Fruit fly (Drosophila melanogaster) whole organism, embryonic: ENCODE data around the gene Tailor.

ENCODE experiments used
- Atf-2 ChIP-seq: fragments of 200-800 bp; sonication (Bioruptor generic); optimal IDR thresholded peaks from 2 replicates; lab custom pipeline; 2016; ENCODE audit warnings: missing biosample characterization, missing genetic modification characterization
- Atf6 ChIP-seq: fragments of 200-800 bp; sonication (Bioruptor generic); IDR thresholded peaks from 2 replicates; pipeline ENCODE4 v1.3.6; 2022; ENCODE audit warnings: missing biosample characterization, missing genetic modification characterization
- BtbVII ChIP-seq: fragments of 200-800 bp; sonication (Bioruptor generic); optimal IDR thresholded peaks from 3 replicates; lab custom pipeline; 2017; ENCODE audit warnings: missing biosample characterization, mild to moderate bottlenecking, missing genetic modification characterization
- CG10267 ChIP-seq: fragments of 200-800 bp; sonication (Bioruptor generic); optimal IDR thresholded peaks from 2 replicates; lab custom pipeline; 2018; ENCODE audit warnings: missing biosample characterization, mild to moderate bottlenecking, missing genetic modification characterization, moderate library complexity
- CG11696 ChIP-seq: fragments of 200-800 bp; sonication (Bioruptor generic); IDR thresholded peaks from 2 replicates; pipeline ENCODE4 v1.3.6; 2022; ENCODE audit warnings: missing biosample characterization, missing genetic modification characterization
- CG12219 ChIP-seq: fragments of 200-800 bp; sonication (Bioruptor generic); optimal IDR thresholded peaks from 3 replicates; lab custom pipeline; 2018; ENCODE audit warnings: missing biosample characterization, mild to moderate bottlenecking, missing genetic modification characterization
- CG12299 ChIP-seq: fragments of 200-800 bp; sonication (Bioruptor generic); optimal IDR thresholded peaks from 2 replicates; lab custom pipeline; 2018; ENCODE audit warnings: missing biosample characterization, mild to moderate bottlenecking, missing genetic modification characterization
- CG13123 ChIP-seq: fragments of 200-800 bp; sonication (Bioruptor generic); optimal IDR thresholded peaks from 2 replicates; lab custom pipeline; 2016; ENCODE audit warnings: missing biosample characterization, missing genetic modification characterization
- CG13894 ChIP-seq: fragments of 200-800 bp; sonication (Bioruptor generic); optimal IDR thresholded peaks from 3 replicates; lab custom pipeline; 2018; ENCODE audit warnings: missing biosample characterization, mild to moderate bottlenecking, missing genetic modification characterization, moderate library complexity
- CG14710 ChIP-seq: fragments of 200-800 bp; sonication (Bioruptor generic); optimal IDR thresholded peaks from 3 replicates; lab custom pipeline; 2019; ENCODE audit warnings: missing biosample characterization, mild to moderate bottlenecking, missing genetic modification characterization, moderate library complexity
- CG15011 ChIP-seq: fragments of 200-800 bp; sonication (Bioruptor generic); optimal IDR thresholded peaks from 3 replicates; lab custom pipeline; 2018; ENCODE audit warnings: missing biosample characterization, mild to moderate bottlenecking, missing genetic modification characterization
- CG1602 ChIP-seq: fragments of 200-800 bp; sonication (Bioruptor generic); optimal IDR thresholded peaks from 3 replicates; lab custom pipeline; 2016; ENCODE audit warnings: missing biosample characterization, missing genetic modification characterization
- CG17912 ChIP-seq: fragments of 200-800 bp; sonication (Bioruptor generic); optimal IDR thresholded peaks from 2 replicates; lab custom pipeline; 2018; ENCODE audit warnings: missing biosample characterization, mild to moderate bottlenecking, missing genetic modification characterization
- CG2889 ChIP-seq: fragments of 200-800 bp; sonication (Bioruptor generic); IDR thresholded peaks from 3 replicates; pipeline ENCODE4 v1.3.6; 2022; ENCODE audit warnings: missing biosample characterization, missing genetic modification characterization
- CG32772 ChIP-seq: fragments of 200-800 bp; sonication (Bioruptor generic); IDR thresholded peaks from 2 replicates; pipeline ENCODE4 v1.3.6; 2022; ENCODE audit warnings: missing biosample characterization, missing genetic modification characterization
- CG3407 ChIP-seq: fragments of 200-800 bp; sonication (Bioruptor generic); optimal IDR thresholded peaks from 2 replicates; lab custom pipeline; 2018; ENCODE audit warnings: missing biosample characterization, mild to moderate bottlenecking, missing genetic modification characterization
- CG34376 ChIP-seq: fragments of 200-800 bp; sonication (Bioruptor generic); optimal IDR thresholded peaks from 2 replicates; lab custom pipeline; 2018; ENCODE audit warnings: missing biosample characterization, mild to moderate bottlenecking, missing genetic modification characterization
- CG3838 ChIP-seq: fragments of 200-800 bp; sonication (Bioruptor generic); optimal IDR thresholded peaks from 3 replicates; lab custom pipeline; 2016; ENCODE audit warnings: missing biosample characterization, missing genetic modification characterization
- CG5180 ChIP-seq: fragments of 200-800 bp; sonication (Bioruptor generic); optimal IDR thresholded peaks from 3 replicates; lab custom pipeline; 2017; ENCODE audit warnings: missing biosample characterization, missing genetic modification characterization, mild to moderate bottlenecking, moderate library complexity, missing genetic modification reagents
- CG6272 ChIP-seq: fragments of 200-800 bp; sonication (Bioruptor generic); IDR thresholded peaks from 2 replicates; pipeline ENCODE4 v1.3.6; 2022; ENCODE audit warnings: missing biosample characterization, missing genetic modification characterization
- CG6854 ChIP-seq: fragments of 200-800 bp; sonication (Bioruptor generic); optimal IDR thresholded peaks from 3 replicates; lab custom pipeline; 2017; ENCODE audit warnings: missing biosample characterization, mild to moderate bottlenecking, missing genetic modification characterization
- CG7786 ChIP-seq: fragments of 200-800 bp; sonication (Bioruptor generic); optimal IDR thresholded peaks from 2 replicates; lab custom pipeline; 2016; ENCODE audit warnings: missing biosample characterization, missing genetic modification characterization
- CG7963 ChIP-seq: fragments of 200-800 bp; sonication (Bioruptor generic); IDR thresholded peaks from 3 replicates; pipeline ENCODE4 v1.3.6; 2022; ENCODE audit warnings: missing biosample characterization, missing genetic modification characterization; ENCODE audit not compliant: partially characterized antibody
- D19B ChIP-seq: fragments of 200-800 bp; sonication (Bioruptor generic); optimal IDR thresholded peaks from 2 replicates; lab custom pipeline; 2017; ENCODE audit warnings: missing biosample characterization, mild to moderate bottlenecking, missing genetic modification characterization
- MBD-R2 ChIP-seq: fragments of 200-800 bp; sonication (Bioruptor generic); IDR thresholded peaks from 2 replicates; pipeline ENCODE4 v1.3.6; 2022; ENCODE audit warnings: missing biosample characterization, missing genetic modification characterization
- Max ChIP-seq: fragments of 200-800 bp; sonication (Bioruptor generic); optimal IDR thresholded peaks from 2 replicates; lab custom pipeline; 2016; ENCODE audit warnings: missing biosample characterization, mild to moderate bottlenecking, missing genetic modification characterization
- NK7.1 ChIP-seq: fragments of 200-800 bp; sonication (Bioruptor generic); optimal IDR thresholded peaks from 3 replicates; lab custom pipeline; 2016; ENCODE audit warnings: missing biosample characterization, missing genetic modification characterization
- NfI ChIP-seq: fragments of 200-800 bp; sonication (Bioruptor generic); optimal IDR thresholded peaks from 3 replicates; lab custom pipeline; 2018; ENCODE audit warnings: missing biosample characterization, mild to moderate bottlenecking, missing genetic modification characterization, moderate library complexity
- Oaz ChIP-seq: fragments of 200-800 bp; sonication (Bioruptor generic); IDR thresholded peaks from 2 replicates; pipeline ENCODE4 v1.3.6; 2022; ENCODE audit warnings: missing biosample characterization, missing genetic modification characterization
- Rx ChIP-seq: fragments of 200-800 bp; sonication (Bioruptor generic); IDR thresholded peaks from 2 replicates; pipeline ENCODE4 v1.3.6; 2022; ENCODE audit warnings: missing biosample characterization, missing genetic modification characterization
- Sox102F ChIP-seq: fragments of 200-800 bp; sonication (Bioruptor generic); optimal IDR thresholded peaks from 2 replicates; lab custom pipeline; 2018; ENCODE audit warnings: missing biosample characterization, mild to moderate bottlenecking, missing genetic modification characterization, moderate library complexity
- Spps ChIP-seq: fragments of 200-800 bp; sonication (Bioruptor generic); optimal IDR thresholded peaks from 2 replicates; lab custom pipeline; 2018; ENCODE audit warnings: missing biosample characterization, mild to moderate bottlenecking, missing genetic modification characterization
- Ssrp ChIP-seq: fragments of 200-800 bp; sonication (Bioruptor generic); optimal IDR thresholded peaks from 2 replicates; lab custom pipeline; 2018; ENCODE audit warnings: missing biosample characterization, mild to moderate bottlenecking, missing genetic modification characterization, moderate library complexity
- Tbp ChIP-seq: fragments of >200 bp; optimal IDR thresholded peaks from 2 replicates; lab custom pipeline; 2018; ENCODE audit warnings: missing biosample characterization, missing genetic modification characterization
- ap ChIP-seq: fragments of 200-800 bp; sonication (Bioruptor generic); IDR thresholded peaks from 2 replicates; pipeline ENCODE4 v1.3.6; 2022; ENCODE audit warnings: missing biosample characterization, missing genetic modification characterization
- bbx ChIP-seq: fragments of 200-800 bp; sonication (Bioruptor generic); IDR thresholded peaks from 2 replicates; pipeline ENCODE4 v1.3.6; 2022; ENCODE audit warnings: missing biosample characterization, missing genetic modification characterization; ENCODE audit not compliant: partially characterized antibody
- dmrt99B ChIP-seq: fragments of 200-800 bp; sonication (Bioruptor generic); optimal IDR thresholded peaks from 2 replicates; lab custom pipeline; 2018; ENCODE audit warnings: missing biosample characterization, mild to moderate bottlenecking, missing genetic modification characterization, moderate library complexity
- exex ChIP-seq: fragments of 200-800 bp; sonication (Bioruptor generic); optimal IDR thresholded peaks from 4 replicates; lab custom pipeline; 2018; ENCODE audit warnings: missing biosample characterization, mild to moderate bottlenecking, missing genetic modification characterization, moderate library complexity
- eyg ChIP-seq: fragments of 200-800 bp; sonication (Bioruptor generic); optimal IDR thresholded peaks from 3 replicates; lab custom pipeline; 2016; ENCODE audit warnings: missing biosample characterization, missing genetic modification characterization
- grau ChIP-seq: fragments of 200-800 bp; optimal IDR thresholded peaks from 3 replicates; lab custom pipeline; 2019; ENCODE audit warnings: missing biosample characterization, mild to moderate bottlenecking, missing genetic modification characterization, moderate library complexity
- grn ChIP-seq: fragments of 200-800 bp; sonication (Bioruptor generic); optimal IDR thresholded peaks from 3 replicates; lab custom pipeline; 2017; ENCODE audit warnings: missing biosample characterization, missing genetic modification characterization
- insv ChIP-seq, 2 experiments: fragments of 200-800 bp; sonication (Bioruptor generic); optimal IDR thresholded peaks; 3 replicates each; lab custom pipeline; 2016 to 2018; ENCODE audit warnings: missing biosample characterization in 2 of 2, missing genetic modification characterization in 2 of 2
- kay ChIP-seq: fragments of 200-800 bp; sonication (Bioruptor generic); optimal IDR thresholded peaks from 2 replicates; lab custom pipeline; 2016; ENCODE audit warnings: missing biosample characterization, missing genetic modification characterization
- ken ChIP-seq: fragments of 200-800 bp; sonication (Bioruptor generic); IDR thresholded peaks from 3 replicates; pipeline ENCODE4 v1.3.6; 2022; ENCODE audit warnings: missing biosample characterization, missing genetic modification characterization
- lbe ChIP-seq: fragments of 200-800 bp; sonication (Bioruptor generic); optimal IDR thresholded peaks from 2 replicates; lab custom pipeline; 2016; ENCODE audit warnings: missing biosample characterization, mild to moderate bottlenecking, missing genetic modification characterization
- pfk ChIP-seq: fragments of 200-800 bp; sonication (Bioruptor generic); optimal IDR thresholded peaks from 2 replicates; lab custom pipeline; 2018; ENCODE audit warnings: missing biosample characterization, mild to moderate bottlenecking, missing genetic modification characterization, moderate library complexity
- rib ChIP-seq: fragments of 200-800 bp; sonication (Bioruptor generic); IDR thresholded peaks from 2 replicates; pipeline ENCODE4 v1.3.6; 2022; ENCODE audit warnings: missing biosample characterization, missing genetic modification characterization
- sna ChIP-seq: fragments of 200-800 bp; sonication (Bioruptor generic); IDR thresholded peaks from 2 replicates; pipeline ENCODE4 v1.3.6; 2022; ENCODE audit warnings: missing biosample characterization, missing genetic modification characterization; ENCODE audit not compliant: partially characterized antibody
- toy ChIP-seq: fragments of 200-800 bp; sonication (Bioruptor generic); IDR thresholded peaks from 2 replicates; pipeline ENCODE4 v1.3.6; 2022; ENCODE audit warnings: missing biosample characterization, missing genetic modification characterization
- zf30C ChIP-seq: fragments of 200-800 bp; sonication (Bioruptor generic); optimal IDR thresholded peaks from 3 replicates; lab custom pipeline; 2018; ENCODE audit warnings: missing biosample characterization, mild to moderate bottlenecking, missing genetic modification characterization
- zfh1 ChIP-seq: fragments of 200-800 bp; sonication (Bioruptor generic); IDR thresholded peaks from 3 replicates; pipeline ENCODE4 v1.3.6; 2022; ENCODE audit warnings: missing biosample characterization, missing genetic modification characterization

The Tailor gene

dm6 chr3R:7067092-7067491, 18.8 kb downstream of the Tailor start, which contains the start of the genes CG1105 and CG1965 (continued):
- TF ChIP-seq Oaz (peak; percentile 91), insv (GFP tag; optimal IDR thresholded peaks at IDR 0.05; lab: Kevin White, UChicago) (peak in 1 of 2 experiments; percentile 57), CG13894 (tag; lab: Kevin White, UChicago) (no peak), ap (GFP tag; lab: Robert Waterston, UW) (peak; percentile 86), eyg (GFP tag; lab: Kevin White, UChicago) (peak; percentile 76), CG3407 (GFP tag; lab: Kevin White, UChicago) (peak; percentile 75), grn (GFP tag; lab: Kevin White, UChicago) (peak; percentile 62), MBD-R2 (GFP tag; lab: Robert Waterston, UW) (peak; percentile 96), toy (peak; percentile 74), CG15011 (peak; percentile 70), CG6854 (GFP tag; lab: Kevin White, UChicago) (no peak), grau (tag; lab: Kevin White, UChicago) (peak; percentile 92), CG13123 (GFP tag; lab: Kevin White, UChicago) (peak; percentile 88), Atf-2 (peak; percentile 89), CG34376 (GFP tag; lab: Kevin White, UChicago) (peak; percentile 81), CG12299 (tag; lab: Kevin White, UChicago) (peak; percentile 88), CG1602 (GFP tag; lab: Kevin White, UChicago) (peak; percentile 96), CG5180 (GFP tag; lab: Kevin White, UChicago) (no peak), CG2889 (peak; percentile 89), NK7.1 (peak; percentile 77), exex (tag; lab: Kevin White, UChicago) (no peak), CG12219 (GFP tag; lab: Kevin White, UChicago) (peak; percentile 70), NfI (GFP tag; lab: Kevin White, UChicago) (peak; percentile 89), CG7963 (GFP tag; lab: Robert Waterston, UW) (peak; percentile 91), Spps (tag; lab: Kevin White, UChicago) (peak; percentile 87), bbx (GFP tag; lab: Robert Waterston, UW) (peak; percentile 94), D19B (peak; percentile 66), rib (GFP tag; lab: Robert Waterston, UW) (peak; percentile 92), CG7786 (GFP tag; lab: Kevin White, UChicago) (peak; percentile 94), ken (GFP tag; lab: Robert Waterston, UW) (peak; percentile 92), zfh1 (GFP tag; lab: Robert Waterston, UW) (peak; percentile 95), CG10267 (peak; percentile 90), Sox102F (GFP tag; lab: Kevin White, UChicago) (peak; percentile 93), pfk (GFP tag; lab: Kevin White, UChicago) (no peak), BtbVII (peak; percentile 64), Max (GFP tag; lab: Kevin White, UChicago) (peak; percentile 92), CG14710 (tag; lab: Kevin White, UChicago) (peak; percentile 96), zf30C (GFP tag; lab: Kevin White, UChicago) (no peak), Atf6 (GFP tag; lab: Robert Waterston, UW) (peak; percentile 90), CG17912 (peak; percentile 78), CG11696 (GFP tag; lab: Robert Waterston, UW) (no peak), Ssrp (tag; lab: Kevin White, UChicago) (peak; percentile 94), dmrt99B (tag; lab: Kevin White, UChicago) (no peak), sna (peak; percentile 100), Rx (GFP tag; lab: Robert Waterston, UW) (peak; percentile 85), CG6272 (GFP tag; lab: Robert Waterston, UW) (peak; percentile 96), Tbp (GFP tag; lab: Kevin White, UChicago) (no peak), lbe (GFP tag; lab: Kevin White, UChicago) (peak; percentile 83), CG3838 (GFP tag; lab: Kevin White, UChicago) (peak; percentile 92), kay (GFP tag; lab: Kevin White, UChicago) (peak; percentile 90), CG32772 (GFP tag; lab: Robert Waterston, UW) (peak; percentile 92)
